Fruit fly (Drosophila melanogaster): ENCODE measurements around the gene esg.
A peak's percentile ranks its signal among the peaks of the same experiment; 100 is the strongest.

Gene esg

dm6 chr2L:15333602-15334080 lies at the start of gene esg:
esg (plus strand) TSS chr2L:15333866.
- no peak for TF ChIP-seq lola (GFP tag; optimal IDR thresholded peaks at IDR 0.05)
- peak in 1 of 2 experiments; percentile 11 for TF ChIP-seq foxo (GFP tag; optimal IDR thresholded peaks at IDR 0.05)
- no peak for TF ChIP-seq dl (GFP tag; optimal IDR thresholded peaks at IDR 0.05; ENCODE audit: insufficient read depth in 1 of 2, partially characterized antibody in 2 of 2)
- TF ChIP-seq br (GFP tag; optimal IDR thresholded peaks at IDR 0.05), result no peak
- TF ChIP-seq h (GFP tag; optimal IDR thresholded peaks at IDR 0.05), result no peak
- TF ChIP-seq Hnf4 (GFP tag; optimal IDR thresholded peaks at IDR 0.05), result no peak
- TF ChIP-seq dsf (GFP tag; optimal IDR thresholded peaks at IDR 0.05; ENCODE audit: borderline replicate concordance), result no peak
- TF ChIP-seq dmrt93B (GFP tag; optimal IDR thresholded peaks at IDR 0.05), result no peak
- peak; percentile 42 for TF ChIP-seq Dif (GFP tag; optimal IDR thresholded peaks at IDR 0.05; ENCODE audit: partially characterized antibody)
- no peak for TF ChIP-seq HLH106 (tag; optimal IDR thresholded peaks at IDR 0.05)
- no peak for TF ChIP-seq Myc (optimal IDR thresholded peaks at IDR 0.05)
- no peak for TF ChIP-seq rgr (GFP tag; optimal IDR thresholded peaks at IDR 0.05)
- TF ChIP-seq Vsx2 (GFP tag; optimal IDR thresholded peaks at IDR 0.05; ENCODE audit: partially characterized antibody), result peak; percentile 58
- no peak for TF ChIP-seq woc (GFP tag; optimal IDR thresholded peaks at IDR 0.05)
- no peak for TF ChIP-seq usp (GFP tag; optimal IDR thresholded peaks at IDR 0.05)
- no peak for TF ChIP-seq Dfd (GFP tag; optimal IDR thresholded peaks at IDR 0.05)
- no peak for TF ChIP-seq sage (GFP tag; optimal IDR thresholded peaks at IDR 0.05)
- TF ChIP-seq CG32264 (GFP tag; optimal IDR thresholded peaks at IDR 0.05), result no peak
- no peak for TF ChIP-seq CG9705 (GFP tag; optimal IDR thresholded peaks at IDR 0.05)
- TF ChIP-seq psq (GFP tag; optimal IDR thresholded peaks at IDR 0.05), result no peak
- TF ChIP-seq Hr83 (GFP tag; optimal IDR thresholded peaks at IDR 0.05; ENCODE audit: poor library complexity, severe bottlenecking), result no peak
- no peak for TF ChIP-seq ey (GFP tag; optimal IDR thresholded peaks at IDR 0.05)

dm6 chr2L:15284700-15285099 lies 49.0 kb upstream of the esg start, which contains the start of gene CG15263:
CG15263 (plus strand) TSS chr2L:15285000.
- no peak for TF ChIP-seq CG9705 (GFP tag; optimal IDR thresholded peaks at IDR 0.05)
- no peak for TF ChIP-seq Mio (GFP tag; optimal IDR thresholded peaks at IDR 0.05)
- no peak for TF ChIP-seq Hnf4 (GFP tag; optimal IDR thresholded peaks at IDR 0.05)
- no peak for TF ChIP-seq Jra (GFP tag; optimal IDR thresholded peaks at IDR 0.05)
- TF ChIP-seq br (GFP tag; optimal IDR thresholded peaks at IDR 0.05), result no peak
- no peak for TF ChIP-seq rgr (GFP tag; optimal IDR thresholded peaks at IDR 0.05)
- no peak for TF ChIP-seq dmrt93B (GFP tag; optimal IDR thresholded peaks at IDR 0.05)
- TF ChIP-seq foxo (GFP tag; optimal IDR thresholded peaks at IDR 0.05), result no peak
- TF ChIP-seq Hr83 (GFP tag; optimal IDR thresholded peaks at IDR 0.05; ENCODE audit: poor library complexity, severe bottlenecking), result no peak
- no peak for TF ChIP-seq usp (GFP tag; optimal IDR thresholded peaks at IDR 0.05)
- TF ChIP-seq HLH106 (tag; optimal IDR thresholded peaks at IDR 0.05), result no peak
- no peak for TF ChIP-seq Dfd (GFP tag; optimal IDR thresholded peaks at IDR 0.05)
- TF ChIP-seq Sp1 (GFP tag; optimal IDR thresholded peaks at IDR 0.05), result no peak
- no peak for TF ChIP-seq sage (GFP tag; optimal IDR thresholded peaks at IDR 0.05)
- no peak for TF ChIP-seq brk (GFP tag; optimal IDR thresholded peaks at IDR 0.05)
- TF ChIP-seq N (GFP tag; optimal IDR thresholded peaks at IDR 0.05), result no peak
- TF ChIP-seq lola (GFP tag; optimal IDR thresholded peaks at IDR 0.05), result no peak
- TF ChIP-seq Dif (GFP tag; optimal IDR thresholded peaks at IDR 0.05; ENCODE audit: partially characterized antibody), result no peak
- TF ChIP-seq CrebA (GFP tag; optimal IDR thresholded peaks at IDR 0.05; ENCODE audit: borderline replicate concordance), result no peak
- no peak for TF ChIP-seq Hr78 (GFP tag; optimal IDR thresholded peaks at IDR 0.05)

dm6 chr2L:15292139-15292538 lies 41.5 kb upstream of the esg start, which contains the start of gene CG15260:
CG15260 (minus strand) TSS chr2L:15292239.
- TF ChIP-seq dmrt93B (GFP tag; optimal IDR thresholded peaks at IDR 0.05) (no peak), br (GFP tag; optimal IDR thresholded peaks at IDR 0.05) (no peak), dsf (GFP tag; optimal IDR thresholded peaks at IDR 0.05; ENCODE audit: borderline replicate concordance) (no peak), foxo (GFP tag; optimal IDR thresholded peaks at IDR 0.05) (no peak), ey (GFP tag; optimal IDR thresholded peaks at IDR 0.05) (no peak), Jra (GFP tag; optimal IDR thresholded peaks at IDR 0.05) (no peak), Abd-B (GFP tag; optimal IDR thresholded peaks at IDR 0.05) (no peak), jim (GFP tag; optimal IDR thresholded peaks at IDR 0.05) (no peak), psq (GFP tag; optimal IDR thresholded peaks at IDR 0.05) (no peak), CrebA (GFP tag; optimal IDR thresholded peaks at IDR 0.05; ENCODE audit: borderline replicate concordance) (no peak), sage (GFP tag; optimal IDR thresholded peaks at IDR 0.05) (no peak), rgr (GFP tag; optimal IDR thresholded peaks at IDR 0.05) (no peak), HLH106 (tag; optimal IDR thresholded peaks at IDR 0.05) (no peak), fru (GFP tag; optimal IDR thresholded peaks at IDR 0.05) (no peak)

dm6 chr2L:15297508-15297907 lies 36.2 kb upstream of the esg start, which contains the start of gene CG15262:
CG15262 (plus strand) TSS chr2L:15297808.
- no peak for TF ChIP-seq dmrt93B (GFP tag; optimal IDR thresholded peaks at IDR 0.05)
